Fruit fly (Drosophila melanogaster) whole organism, embryonic: ENCODE measurements around the gene Mondo.

ENCODE experiments used
- Bgb ChIP-seq: fragments of 200-800 bp; sonication (Bioruptor generic); IDR thresholded peaks from 2 replicates; pipeline ENCODE4 v1.3.6; 2022; ENCODE audit warnings: missing biosample characterization, missing genetic modification characterization; ENCODE audit not compliant: partially characterized antibody
- CG11456 ChIP-seq: fragments of 200-800 bp; sonication (Bioruptor generic); IDR thresholded peaks from 3 replicates; pipeline ENCODE4 v1.3.6; 2022; ENCODE audit warnings: missing biosample characterization, missing genetic modification characterization
- CG12769 ChIP-seq: fragments of 200-800 bp; sonication (Bioruptor generic); optimal IDR thresholded peaks from 2 replicates; lab custom pipeline; 2019; ENCODE audit warnings: missing biosample characterization, mild to moderate bottlenecking, missing genetic modification characterization, moderate library complexity
- CG13287 ChIP-seq: fragments of 200-800 bp; sonication (Bioruptor generic); IDR thresholded peaks from 2 replicates; pipeline ENCODE4 v1.3.6; 2022; ENCODE audit warnings: missing biosample characterization, missing genetic modification characterization; ENCODE audit not compliant: partially characterized antibody
- CG13894 ChIP-seq: fragments of 200-800 bp; sonication (Bioruptor generic); optimal IDR thresholded peaks from 3 replicates; lab custom pipeline; 2018; ENCODE audit warnings: missing biosample characterization, mild to moderate bottlenecking, missing genetic modification characterization, moderate library complexity
- CG14710 ChIP-seq: fragments of 200-800 bp; sonication (Bioruptor generic); optimal IDR thresholded peaks from 3 replicates; lab custom pipeline; 2019; ENCODE audit warnings: missing biosample characterization, mild to moderate bottlenecking, missing genetic modification characterization, moderate library complexity
- CG15479 ChIP-seq: fragments of 200-800 bp; sonication (Bioruptor generic); optimal IDR thresholded peaks from 3 replicates; lab custom pipeline; 2019; ENCODE audit warnings: missing biosample characterization, mild to moderate bottlenecking, missing genetic modification characterization, moderate library complexity
- CG16779 ChIP-seq: fragments of 200-800 bp; sonication (Bioruptor generic); IDR thresholded peaks from 2 replicates; pipeline ENCODE4 v1.3.6; 2022; ENCODE audit warnings: missing biosample characterization, missing genetic modification characterization
- CG17385 ChIP-seq: fragments of 200-800 bp; sonication (Bioruptor generic); optimal IDR thresholded peaks from 3 replicates; lab custom pipeline; 2018; ENCODE audit warnings: missing biosample characterization, mild to moderate bottlenecking, missing genetic modification characterization
- CG17829 ChIP-seq: fragments of 200-800 bp; optimal IDR thresholded peaks from 2 replicates; lab custom pipeline; 2019; ENCODE audit warnings: missing biosample characterization, mild to moderate bottlenecking, missing genetic modification characterization, moderate library complexity
- CG2199 ChIP-seq: fragments of 200-800 bp; sonication (Bioruptor generic); IDR thresholded peaks from 3 replicates; pipeline ENCODE4 v1.3.6; 2022; ENCODE audit warnings: missing biosample characterization, missing genetic modification characterization
- CG2202 ChIP-seq: fragments of 200-800 bp; sonication (Bioruptor generic); optimal IDR thresholded peaks from 2 replicates; lab custom pipeline; 2018; ENCODE audit warnings: missing biosample characterization, mild to moderate bottlenecking, missing genetic modification characterization
- CG2889 ChIP-seq: fragments of 200-800 bp; sonication (Bioruptor generic); IDR thresholded peaks from 3 replicates; pipeline ENCODE4 v1.3.6; 2022; ENCODE audit warnings: missing biosample characterization, missing genetic modification characterization
- CG33213 ChIP-seq: fragments of 200-800 bp; sonication (Bioruptor generic); optimal IDR thresholded peaks from 3 replicates; lab custom pipeline; 2016; ENCODE audit warnings: missing biosample characterization, missing genetic modification characterization
- CG3838 ChIP-seq: fragments of 200-800 bp; sonication (Bioruptor generic); optimal IDR thresholded peaks from 3 replicates; lab custom pipeline; 2016; ENCODE audit warnings: missing biosample characterization, missing genetic modification characterization
- CG4360 ChIP-seq: fragments of 200-800 bp; sonication (Bioruptor generic); IDR thresholded peaks from 2 replicates; pipeline ENCODE4 v1.3.6; 2022; ENCODE audit warnings: missing biosample characterization, missing genetic modification characterization
- CG5180 ChIP-seq: fragments of 200-800 bp; sonication (Bioruptor generic); optimal IDR thresholded peaks from 3 replicates; lab custom pipeline; 2017; ENCODE audit warnings: missing biosample characterization, missing genetic modification characterization, mild to moderate bottlenecking, moderate library complexity, missing genetic modification reagents
- CG6791 ChIP-seq: fragments of 200-800 bp; sonication (Bioruptor generic); IDR thresholded peaks from 3 replicates; pipeline ENCODE4 v1.3.6; 2022; ENCODE audit warnings: missing biosample characterization, missing genetic modification characterization; ENCODE audit not compliant: partially characterized antibody
- CG8089 ChIP-seq: fragments of 200-800 bp; sonication (Bioruptor generic); optimal IDR thresholded peaks from 3 replicates; lab custom pipeline; 2016; ENCODE audit warnings: missing biosample characterization, missing genetic modification characterization
- Deaf1 ChIP-seq: fragments of 200-800 bp; optimal IDR thresholded peaks from 3 replicates; lab custom pipeline; 2019; ENCODE audit warnings: missing biosample characterization, mild to moderate bottlenecking, missing genetic modification characterization, moderate library complexity
- Ets65A ChIP-seq: fragments of 200-800 bp; sonication (Bioruptor generic); peaks from one replicate; lab custom pipeline; 2016; ENCODE audit warnings: missing biosample characterization, missing genetic modification characterization
- H15 ChIP-seq: fragments of 200-800 bp; sonication (Bioruptor generic); IDR thresholded peaks from 3 replicates; pipeline ENCODE4 v1.3.6; 2022; ENCODE audit warnings: missing biosample characterization, missing genetic modification characterization
- YL-1 ChIP-seq: fragments of 200-800 bp; sonication (Bioruptor generic); optimal IDR thresholded peaks from 3 replicates; lab custom pipeline; 2017; ENCODE audit warnings: missing biosample characterization, mild to moderate bottlenecking, missing genetic modification characterization
- abd-A ChIP-seq: fragments of 200-800 bp; sonication (Bioruptor generic); optimal IDR thresholded peaks from 3 replicates; lab custom pipeline; 2019; ENCODE audit warnings: missing biosample characterization, mild to moderate bottlenecking, missing genetic modification characterization, moderate library complexity
- ara ChIP-seq: fragments of 200-800 bp; sonication (Bioruptor generic); IDR thresholded peaks from 2 replicates; pipeline ENCODE4 v1.3.6; 2022; ENCODE audit warnings: missing biosample characterization, missing genetic modification characterization
- az2 ChIP-seq: fragments of 200-800 bp; sonication (Bioruptor generic); optimal IDR thresholded peaks from 3 replicates; lab custom pipeline; 2016; ENCODE audit warnings: missing biosample characterization, missing genetic modification characterization
- bsh ChIP-seq, 2 experiments: fragments of 200-800 bp; sonication (Bioruptor generic); optimal IDR thresholded peaks; 2 replicates each; lab custom pipeline; 2017 to 2018; ENCODE audit warnings: mild to moderate bottlenecking in 2 of 2, missing biosample characterization in 2 of 2, missing genetic modification characterization in 2 of 2, moderate library complexity in 1 of 2
- emc ChIP-seq: fragments of 200-800 bp; sonication (Bioruptor generic); optimal IDR thresholded peaks from 2 replicates; lab custom pipeline; 2016; ENCODE audit warnings: missing biosample characterization, missing genetic modification characterization
- fu2 ChIP-seq: fragments of 200-800 bp; sonication (Bioruptor generic); optimal IDR thresholded peaks from 2 replicates; lab custom pipeline; 2016; ENCODE audit warnings: missing biosample characterization, missing genetic modification characterization
- hbn ChIP-seq: fragments of 200-800 bp; sonication (Bioruptor generic); IDR thresholded peaks from 2 replicates; pipeline ENCODE4 v1.3.6; 2022; ENCODE audit warnings: missing biosample characterization, missing genetic modification characterization; ENCODE audit not compliant: partially characterized antibody
- psq ChIP-seq: fragments of 200-800 bp; sonication (Bioruptor generic); optimal IDR thresholded peaks from 2 replicates; lab custom pipeline; 2017; ENCODE audit warnings: missing biosample characterization, missing genetic modification characterization
- ranshi ChIP-seq: fragments of 200-800 bp; sonication (Bioruptor generic); IDR thresholded peaks from 2 replicates; pipeline ENCODE4 v1.3.6; 2022; ENCODE audit warnings: missing biosample characterization, missing genetic modification characterization
- ro ChIP-seq: fragments of 200-800 bp; sonication (Bioruptor generic); IDR thresholded peaks from 2 replicates; pipeline ENCODE4 v1.3.6; 2022; ENCODE audit warnings: missing biosample characterization, missing genetic modification characterization
- sens ChIP-seq: fragments of 200-800 bp; sonication (Bioruptor generic); peaks from one replicate; lab custom pipeline; 2016; ENCODE audit warnings: missing biosample characterization, missing genetic modification characterization
- sqz ChIP-seq: fragments of 200-800 bp; sonication (Bioruptor generic); optimal IDR thresholded peaks from 3 replicates; lab custom pipeline; 2018; ENCODE audit warnings: missing biosample characterization, mild to moderate bottlenecking, missing genetic modification characterization
- tgo ChIP-seq: fragments of 200-800 bp; sonication (Bioruptor generic); IDR thresholded peaks from 3 replicates; pipeline ENCODE4 v1.3.6; 2022; ENCODE audit warnings: missing biosample characterization, missing genetic modification characterization
- tup ChIP-seq: fragments of 200-800 bp; sonication (Bioruptor generic); optimal IDR thresholded peaks from 2 replicates; lab custom pipeline; 2016; ENCODE audit warnings: missing biosample characterization, mild to moderate bottlenecking, missing genetic modification characterization, moderate library complexity
- zfh2 ChIP-seq: fragments of 200-800 bp; sonication (Bioruptor generic); optimal IDR thresholded peaks from 2 replicates; lab custom pipeline; 2016; ENCODE audit warnings: missing biosample characterization, missing genetic modification characterization

Mondo gene

dm6 chr2L:21250519-21251336, 59.1 kb downstream of the Mondo start (continued):
- peak; percentile 17 for TF ChIP-seq CG17829 (tag; lab: Kevin White, UChicago)
- peak; percentile 35 for TF ChIP-seq CG12769 (tag; lab: Kevin White, UChicago)
- peak; percentile 96 for TF ChIP-seq CG4360 (GFP tag; lab: Robert Waterston, UW)
- TF ChIP-seq sens (GFP tag; lab: Kevin White, UChicago), result peak; percentile 60
- TF ChIP-seq CG5180, result peak; percentile 28
- peak; percentile 46 for TF ChIP-seq CG15479 (GFP tag; lab: Kevin White, UChicago)
- TF ChIP-seq hbn, result peak; percentile 39; the same call in 1 of the 2 replicates
- TF ChIP-seq psq (GFP tag; lab: Kevin White, UChicago), result peak; percentile 69
- TF ChIP-seq bsh (GFP tag; optimal IDR thresholded peaks at IDR 0.05; lab: Kevin White, UChicago), result peak in 1 of 2 experiments; percentile 10
- TF ChIP-seq tgo (GFP tag; lab: Robert Waterston, UW), result no peak
- TF ChIP-seq CG17385 (GFP tag; lab: Kevin White, UChicago), result peak; percentile 96

DNA sequence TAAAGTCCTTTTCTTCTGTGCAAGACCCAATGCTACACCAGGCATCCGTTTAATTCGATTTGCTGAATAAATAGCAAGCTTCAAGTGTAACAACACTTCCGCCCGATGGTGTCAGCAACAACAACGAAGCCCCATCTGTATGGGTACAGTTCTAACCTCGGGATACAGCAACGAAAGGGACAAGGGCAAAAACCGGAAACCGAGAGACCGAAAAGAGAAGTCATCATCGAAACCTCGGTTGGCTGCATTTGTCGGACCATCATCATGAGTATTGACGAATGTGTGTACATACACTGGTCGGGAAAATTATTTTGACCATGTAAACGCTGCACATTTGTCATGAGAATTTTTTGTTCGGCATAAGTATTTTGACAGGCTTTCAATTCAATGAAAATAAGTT, 61.0 kb downstream of the Mondo start:
- no peak for TF ChIP-seq CG33213 (GFP tag; lab: Kevin White, UChicago)
- TF ChIP-seq Deaf1, result peak; percentile 7
- TF ChIP-seq ro, result no peak
- TF ChIP-seq CG2889 (GFP tag; lab: Robert Waterston, UW), result no peak
- no peak for TF ChIP-seq ranshi (GFP tag; lab: Robert Waterston, UW)
- TF ChIP-seq tup, result no peak
- TF ChIP-seq ara (GFP tag; lab: Robert Waterston, UW), result no peak
- TF ChIP-seq emc (GFP tag; lab: Kevin White, UChicago), result no peak
- TF ChIP-seq CG11456, result no peak
- TF ChIP-seq CG6791 (GFP tag; lab: Robert Waterston, UW), result no peak
- TF ChIP-seq CG2199 (GFP tag; lab: Robert Waterston, UW), result peak; percentile 72; the same call in 1 of the 3 replicates
- TF ChIP-seq az2 (GFP tag; lab: Kevin White, UChicago), result no peak
- no peak for TF ChIP-seq CG8089 (GFP tag; lab: Kevin White, UChicago)
- no peak for TF ChIP-seq CG3838 (GFP tag; lab: Kevin White, UChicago)
- TF ChIP-seq CG16779 (GFP tag; lab: Robert Waterston, UW), result no peak
- TF ChIP-seq H15, result no peak
- TF ChIP-seq YL-1 (GFP tag; lab: Kevin White, UChicago), result no peak
- no peak for TF ChIP-seq CG13287 (GFP tag; lab: Robert Waterston, UW)
- no peak for TF ChIP-seq CG2202 (tag; lab: Kevin White, UChicago)
- no peak for TF ChIP-seq zfh2 (GFP tag; lab: Kevin White, UChicago)
- peak; percentile 68 for TF ChIP-seq Ets65A
- no peak for TF ChIP-seq Bgb (GFP tag; lab: Robert Waterston, UW)

DNA sequence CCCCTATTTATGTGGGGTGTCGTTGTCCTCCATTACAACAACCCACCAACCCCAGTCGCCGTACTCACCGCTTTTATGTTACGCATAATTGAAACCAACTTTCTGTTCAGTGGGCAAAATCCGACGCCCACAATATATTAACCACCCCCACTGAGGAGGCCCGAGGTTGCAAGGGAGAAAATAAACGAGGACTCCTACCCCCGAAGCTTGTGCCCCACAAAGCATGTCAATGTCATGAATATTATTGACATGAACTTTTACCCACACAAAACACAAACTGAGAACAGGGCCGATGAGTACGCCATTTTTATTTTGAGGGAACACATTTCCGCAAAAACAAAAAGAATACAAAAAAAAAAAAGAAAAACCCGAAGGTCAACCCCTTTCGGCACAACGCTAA, 61.9 kb downstream of the Mondo start:
- TF ChIP-seq CG14710 (tag; lab: Kevin White, UChicago) (no peak), Deaf1 (peak; percentile 62), CG13894 (tag; lab: Kevin White, UChicago) (peak; percentile 32), fu2 (GFP tag; lab: Kevin White, UChicago) (no peak), abd-A (peak; percentile 72), sqz (GFP tag; lab: Kevin White, UChicago) (peak; percentile 54)
